Fruit fly (Drosophila melanogaster) whole organism, prepupa: ENCODE measurements around the gene sro.

Source experiments
- CG11762 ChIP-seq: fragments of 200-800 bp; sonication (Bioruptor generic); optimal IDR thresholded peaks from 3 replicates; lab custom pipeline; 2016; ENCODE audit warnings: missing biosample characterization, missing genetic modification characterization; ENCODE audit not compliant: insufficient read depth
- CG11902 ChIP-seq: fragments of 200-800 bp; sonication (Bioruptor generic); optimal IDR thresholded peaks from 3 replicates; lab custom pipeline; 2016; ENCODE audit warnings: missing biosample characterization, missing genetic modification characterization
- CG15336 ChIP-seq: fragments of 200-800 bp; sonication (Bioruptor generic); IDR thresholded peaks from 2 replicates; pipeline ENCODE4 v1.3.6; 2022; ENCODE audit warnings: missing biosample characterization, missing genetic modification characterization
- CG1621 ChIP-seq: fragments of 200-800 bp; sonication (Bioruptor generic); optimal IDR thresholded peaks from 3 replicates; lab custom pipeline; 2018; ENCODE audit warnings: missing biosample characterization, mild to moderate bottlenecking, missing genetic modification characterization
- CG16779 ChIP-seq: fragments of 200-800 bp; sonication (Bioruptor generic); optimal IDR thresholded peaks from 3 replicates; lab custom pipeline; 2017; ENCODE audit warnings: missing biosample characterization, mild to moderate bottlenecking, missing genetic modification characterization
- CG3032 ChIP-seq: fragments of 200-800 bp; optimal IDR thresholded peaks from 2 replicates; lab custom pipeline; 2019; ENCODE audit warnings: missing biosample characterization, mild to moderate bottlenecking, missing genetic modification characterization, moderate library complexity
- CG31627 ChIP-seq: fragments of 200-800 bp; sonication (Bioruptor generic); optimal IDR thresholded peaks from 3 replicates; lab custom pipeline; 2016; ENCODE audit warnings: missing biosample characterization, missing genetic modification characterization
- CG32006 ChIP-seq: fragments of 200-800 bp; sonication (Bioruptor generic); optimal IDR thresholded peaks from 3 replicates; lab custom pipeline; 2017; ENCODE audit warnings: missing biosample characterization, mild to moderate bottlenecking, missing genetic modification characterization
- CG34406 ChIP-seq: fragments of 200-800 bp; sonication (Bioruptor generic); optimal IDR thresholded peaks from 3 replicates; lab custom pipeline; 2016; ENCODE audit warnings: missing biosample characterization, missing genetic modification characterization
- CG4318 ChIP-seq: fragments of 200-800 bp; sonication (Bioruptor generic); optimal IDR thresholded peaks from 3 replicates; lab custom pipeline; 2017; ENCODE audit warnings: missing biosample characterization, mild to moderate bottlenecking, missing genetic modification characterization
- CG6163 ChIP-seq: fragments of 200-800 bp; sonication (Bioruptor generic); IDR thresholded peaks from 3 replicates; pipeline ENCODE4 v1.3.6; 2022; ENCODE audit warnings: missing biosample characterization, missing genetic modification characterization
- CG6792 ChIP-seq: fragments of 200-800 bp; sonication (Bioruptor generic); optimal IDR thresholded peaks from 3 replicates; lab custom pipeline; 2016; ENCODE audit warnings: missing biosample characterization, missing genetic modification characterization
- CG7368 ChIP-seq: fragments of 200-800 bp; sonication (Bioruptor generic); optimal IDR thresholded peaks from 3 replicates; lab custom pipeline; 2016; ENCODE audit warnings: missing biosample characterization, missing genetic modification characterization
- CG8119 ChIP-seq: fragments of 200-800 bp; sonication (Bioruptor generic); IDR thresholded peaks from 3 replicates; pipeline ENCODE4 v1.3.6; 2022; ENCODE audit warnings: missing biosample characterization, missing genetic modification characterization
- CG9139 ChIP-seq: fragments of 200-800 bp; sonication (Bioruptor generic); optimal IDR thresholded peaks from 3 replicates; lab custom pipeline; 2017; ENCODE audit warnings: missing biosample characterization, mild to moderate bottlenecking, missing genetic modification characterization
- Eip75B ChIP-seq: fragments of 200-800 bp; sonication (Bioruptor generic); optimal IDR thresholded peaks from 3 replicates; lab custom pipeline; 2016; ENCODE audit warnings: missing biosample characterization, missing genetic modification characterization
- Eip78C ChIP-seq: fragments of 200-800 bp; sonication (Bioruptor generic); peaks from one replicate; lab custom pipeline; 2016; ENCODE audit warnings: missing biosample characterization, missing genetic modification characterization
- Eip93F ChIP-seq: fragments of 200-800 bp; sonication (Bioruptor generic); optimal IDR thresholded peaks from 2 replicates; lab custom pipeline; 2016; ENCODE audit warnings: missing biosample characterization, mild to moderate bottlenecking, missing genetic modification characterization
- Ets96B ChIP-seq: fragments of 200-800 bp; optimal IDR thresholded peaks from 2 replicates; lab custom pipeline; 2019; ENCODE audit warnings: missing biosample characterization, mild to moderate bottlenecking, missing genetic modification characterization, moderate library complexity
- Hr39 ChIP-seq: fragments of 200-800 bp; sonication (Bioruptor generic); optimal IDR thresholded peaks from 2 replicates; lab custom pipeline; 2016; ENCODE audit warnings: missing biosample characterization, missing genetic modification characterization
- Hr4 ChIP-seq: fragments of 200-800 bp; sonication (Bioruptor generic); optimal IDR thresholded peaks from 3 replicates; lab custom pipeline; 2016; ENCODE audit warnings: missing biosample characterization, missing genetic modification characterization
- Lpt ChIP-seq: fragments of 200-800 bp; sonication (Bioruptor generic); optimal IDR thresholded peaks from 3 replicates; lab custom pipeline; 2016; ENCODE audit warnings: missing biosample characterization, missing genetic modification characterization
- OdsH ChIP-seq: fragments of 200-800 bp; sonication (Bioruptor generic); optimal IDR thresholded peaks from 3 replicates; lab custom pipeline; 2016; ENCODE audit warnings: missing biosample characterization, missing genetic modification characterization
- Smox ChIP-seq: fragments of 200-800 bp; sonication (Bioruptor generic); optimal IDR thresholded peaks from 3 replicates; lab custom pipeline; 2016; ENCODE audit warnings: missing biosample characterization, missing genetic modification characterization
- Sox14 ChIP-seq: fragments of 200-800 bp; sonication (Bioruptor generic); optimal IDR thresholded peaks from 3 replicates; lab custom pipeline; 2016; ENCODE audit warnings: missing biosample characterization, missing genetic modification characterization
- acj6 ChIP-seq: fragments of 200-800 bp; sonication (Bioruptor generic); optimal IDR thresholded peaks from 3 replicates; lab custom pipeline; 2016; ENCODE audit warnings: missing biosample characterization, missing genetic modification characterization
- cyc ChIP-seq: fragments of 200-800 bp; sonication (Bioruptor generic); optimal IDR thresholded peaks from 3 replicates; lab custom pipeline; 2016; ENCODE audit warnings: missing biosample characterization, missing genetic modification characterization
- dsx ChIP-seq: fragments of 200-800 bp; optimal IDR thresholded peaks from 3 replicates; lab custom pipeline; 2019; ENCODE audit warnings: missing biosample characterization, mild to moderate bottlenecking, missing genetic modification characterization, moderate library complexity; ENCODE audit not compliant: poor library complexity, severe bottlenecking
- eg ChIP-seq: fragments of 200-800 bp; sonication (Bioruptor generic); IDR thresholded peaks from 3 replicates; pipeline ENCODE4 v1.3.6; 2022; ENCODE audit warnings: missing biosample characterization, missing genetic modification characterization
- esn ChIP-seq: fragments of 200-800 bp; sonication (Bioruptor generic); optimal IDR thresholded peaks from 2 replicates; lab custom pipeline; 2016; ENCODE audit warnings: missing biosample characterization, mild to moderate bottlenecking, missing genetic modification characterization, moderate library complexity
- fd85E ChIP-seq: fragments of 200-800 bp; sonication (Bioruptor generic); optimal IDR thresholded peaks from 3 replicates; lab custom pipeline; 2016; ENCODE audit warnings: missing biosample characterization, missing genetic modification characterization
- fkh ChIP-seq: fragments of 200-800 bp; sonication (Bioruptor generic); optimal IDR thresholded peaks from 3 replicates; lab custom pipeline; 2017; ENCODE audit warnings: missing biosample characterization, mild to moderate bottlenecking, missing genetic modification characterization, moderate library complexity
- lz ChIP-seq: fragments of 200-800 bp; sonication (Bioruptor generic); optimal IDR thresholded peaks from 3 replicates; lab custom pipeline; 2016; ENCODE audit warnings: missing biosample characterization, missing genetic modification characterization
- net ChIP-seq: fragments of 200-800 bp; sonication (Bioruptor generic); optimal IDR thresholded peaks from 3 replicates; lab custom pipeline; 2016; ENCODE audit warnings: missing biosample characterization, missing genetic modification characterization
- salr ChIP-seq, 2 experiments: fragments of 200-800 bp; sonication (Bioruptor generic); optimal IDR thresholded peaks; 3 replicates each; lab custom pipeline; 2016 to 2018; ENCODE audit warnings: missing biosample characterization in 2 of 2, missing genetic modification characterization in 2 of 2, mild to moderate bottlenecking in 1 of 2
- spab ChIP-seq: fragments of 200-800 bp; sonication (Bioruptor generic); optimal IDR thresholded peaks from 2 replicates; lab custom pipeline; 2017; ENCODE audit warnings: missing biosample characterization, mild to moderate bottlenecking, missing genetic modification characterization, missing genetic modification reagents
- ss ChIP-seq, 2 experiments: fragments of 200-800 bp; sonication (Bioruptor generic); optimal IDR thresholded peaks; 2 replicates in 1 of 2; 3 replicates in 1 of 2; lab custom pipeline; 2017 to 2018; ENCODE audit warnings: mild to moderate bottlenecking in 2 of 2, missing biosample characterization in 2 of 2, missing genetic modification characterization in 2 of 2, moderate library complexity in 1 of 2
- svp ChIP-seq: fragments of 200-800 bp; sonication (Bioruptor generic); peaks from one replicate; lab custom pipeline; 2016; ENCODE audit warnings: missing biosample characterization, missing genetic modification characterization
- topi ChIP-seq: fragments of 200-800 bp; sonication (Bioruptor generic); optimal IDR thresholded peaks from 3 replicates; lab custom pipeline; 2016; ENCODE audit warnings: missing biosample characterization, missing genetic modification characterization
- vri ChIP-seq: fragments of 200-800 bp; sonication (Bioruptor generic); optimal IDR thresholded peaks from 3 replicates; lab custom pipeline; 2016; ENCODE audit warnings: missing biosample characterization, mild to moderate bottlenecking, missing genetic modification characterization

The sro gene

DNA sequence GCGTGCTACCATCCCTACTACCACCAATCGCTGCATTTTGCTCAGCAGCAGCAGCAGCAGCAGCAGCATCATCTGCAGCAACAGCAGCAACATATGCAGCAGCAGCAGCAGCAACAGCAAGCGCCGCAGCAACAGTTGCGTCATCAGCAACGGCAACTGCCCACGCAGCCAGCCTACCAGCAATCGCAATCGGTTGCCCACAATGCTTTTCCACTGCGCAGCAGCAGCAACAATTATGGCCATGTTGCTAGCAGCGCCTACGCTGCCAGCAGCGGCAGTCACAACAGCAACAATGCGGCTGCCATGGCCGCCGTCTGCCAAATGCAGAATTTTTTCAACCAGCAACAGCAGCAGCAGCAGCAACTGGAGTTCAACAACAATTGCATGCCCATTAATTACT is 4.2 kb upstream of the sro start:
- TF ChIP-seq CG32006: no peak
- no peak for TF ChIP-seq Hr4 (GFP tag; lab: Kevin White, UChicago)
- no peak for TF ChIP-seq cyc (GFP tag; lab: Kevin White, UChicago)
- no peak for TF ChIP-seq lz
- TF ChIP-seq CG8119 (GFP tag; lab: Robert Waterston, UW): no peak
- no peak for TF ChIP-seq Ets96B (tag; lab: Kevin White, UChicago)
- no peak for TF ChIP-seq CG16779
- TF ChIP-seq eg: no peak
- no peak for TF ChIP-seq Eip93F (GFP tag; lab: Kevin White, UChicago)
- no peak for TF ChIP-seq vri (GFP tag; lab: Kevin White, UChicago)
- no peak for TF ChIP-seq topi
- no peak for TF ChIP-seq CG15336 (GFP tag; lab: Robert Waterston, UW)
- no peak for TF ChIP-seq Hr39 (GFP tag; lab: Kevin White, UChicago)
- no peak for TF ChIP-seq CG4318 (GFP tag; lab: Kevin White, UChicago)

- TF ChIP-seq Eip75B (no peak), spab (GFP tag; lab: Kevin White, UChicago) (no peak), Lpt (GFP tag; lab: Kevin White, UChicago) (no peak), CG6792 (no peak), CG1621 (tag; lab: Kevin White, UChicago) (no peak), CG32006 (no peak), CG11902 (GFP tag; lab: Kevin White, UChicago) (no peak), esn (GFP tag; lab: Kevin White, UChicago) (no peak), CG6163 (no peak), Eip93F (GFP tag; lab: Kevin White, UChicago) (no peak), fkh (GFP tag; lab: Kevin White, UChicago) (no peak), CG31627 (GFP tag; lab: Kevin White, UChicago) (no peak), net (GFP tag; lab: Kevin White, UChicago) (no peak), CG9139 (GFP tag; lab: Kevin White, UChicago) (no peak)
Measured at dm6 chr3R:29797183-29797582, 2.8 kb downstream of the sro start.

DNA sequence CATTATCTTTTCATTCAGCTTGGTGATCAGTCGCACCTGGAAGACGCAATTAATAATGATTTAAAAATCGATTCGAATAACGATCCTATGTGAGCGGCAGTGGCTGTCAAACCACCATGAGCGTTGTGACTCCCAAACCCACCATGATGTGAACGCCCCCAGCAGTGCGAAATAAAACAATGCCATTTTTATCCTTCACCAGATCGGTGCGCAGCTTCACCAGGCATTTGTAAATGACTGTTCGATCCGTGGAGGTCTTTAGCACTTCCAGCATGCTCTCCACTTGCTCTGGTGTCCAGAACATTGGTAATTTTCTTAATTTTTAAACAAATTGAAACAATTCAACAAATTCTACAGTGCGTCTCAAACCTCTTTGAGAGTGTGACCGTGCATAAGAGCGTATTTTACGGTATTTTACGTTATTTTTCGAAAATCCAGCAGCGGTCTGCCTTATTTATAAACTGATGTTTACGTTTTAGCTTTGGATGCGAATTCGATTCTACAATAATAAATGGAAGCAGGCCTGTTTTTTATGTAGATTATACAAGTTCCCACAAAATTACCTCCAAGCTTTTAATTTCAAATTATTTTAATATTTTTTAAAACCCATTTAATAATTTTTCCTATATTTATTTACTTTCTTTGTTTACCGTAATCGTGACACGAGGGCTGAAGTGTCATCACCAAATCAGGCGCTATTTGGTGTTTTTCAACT is 4.7 kb downstream of the sro start, which contains the start of the genes Rnb and Drice:
TSS of gene Rnb (minus strand) at position 389 of the 715 bp plus-strand sequence.
TSS of gene Drice (plus strand) at position 693 of the 715 bp plus-strand sequence.
- TF ChIP-seq esn (GFP tag; lab: Kevin White, UChicago) (peak; percentile 65), eg (0 out of 3 replicates have a peak, but pooled peaks have one; percentile 18), CG31627 (GFP tag; lab: Kevin White, UChicago) (peak; percentile 32), fd85E (GFP tag; lab: Kevin White, UChicago) (no peak), salr (GFP tag; optimal IDR thresholded peaks at IDR 0.05; lab: Kevin White, UChicago) (no peak), CG1621 (tag; lab: Kevin White, UChicago) (no peak), acj6 (GFP tag; lab: Kevin White, UChicago) (peak; percentile 30), lz (peak; percentile 48), fkh (GFP tag; lab: Kevin White, UChicago) (peak; percentile 99), CG3032 (tag; lab: Kevin White, UChicago) (peak; percentile 46), cyc (GFP tag; lab: Kevin White, UChicago) (peak; percentile 26), Eip75B (no peak), CG7368 (GFP tag; lab: Kevin White, UChicago) (no peak), Eip78C (GFP tag; lab: Kevin White, UChicago) (peak; percentile 87), Hr4 (GFP tag; lab: Kevin White, UChicago) (no peak), Ets96B (tag; lab: Kevin White, UChicago) (peak; percentile 45), ss (GFP tag; optimal IDR thresholded peaks at IDR 0.05; lab: Kevin White, UChicago) (peak in 1 of 2 experiments; percentile 27), dsx (GFP tag; lab: Kevin White, UChicago) (peak; percentile 64), svp (peak; percentile 70), CG34406 (GFP tag; lab: Kevin White, UChicago) (peak; percentile 8), OdsH (no peak), CG11762 (GFP tag; lab: Kevin White, UChicago) (no peak), CG6163 (peak; percentile 50; the same call in 2 of the 3 replicates), topi (peak; percentile 37), Smox (GFP tag; lab: Kevin White, UChicago) (peak; percentile 53), CG11902 (GFP tag; lab: Kevin White, UChicago) (peak; percentile 6), Sox14 (peak; percentile 88)
